Worm (Caenorhabditis elegans) whole organism, late embryonic: ENCODE measurements around the gene ppm-1.G.

ENCODE experiments used
- ceh-31 ChIP-seq: sonication (generic microtip); optimal IDR thresholded peaks from 2 replicates; lab custom pipeline; 2016; ENCODE audit warnings: missing genetic modification characterization, missing compliant biosample characterization
- lin-11 ChIP-seq: fragments of 200-800 bp; sonication (Bioruptor generic); optimal IDR thresholded peaks from 2 replicates; lab custom pipeline; 2018; ENCODE audit warnings: mild to moderate bottlenecking, missing genetic modification characterization, missing compliant biosample characterization

DNA sequence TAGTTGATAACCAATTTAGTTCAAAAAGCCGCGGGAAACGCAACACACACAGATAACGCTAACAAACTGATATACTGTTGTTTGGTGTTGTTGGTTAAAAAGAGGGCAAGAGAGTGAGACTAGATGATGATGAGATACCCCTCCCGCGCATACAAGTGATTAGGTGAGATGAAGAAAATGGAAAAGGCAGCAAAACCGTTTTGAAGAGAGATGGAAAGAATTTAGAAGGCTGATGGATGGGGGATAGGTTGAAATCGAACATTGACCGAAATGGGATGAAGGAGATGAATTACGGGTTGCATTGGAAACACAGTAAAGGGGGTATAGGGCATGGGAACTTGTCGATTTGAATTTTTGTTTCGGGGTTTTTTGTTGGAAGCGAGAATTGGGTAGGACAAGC, 34.7 kb upstream of the ppm-1.G start:
- TF ChIP-seq ceh-31 (tag; lab: Kevin White, UChicago) (no peak), lin-11 (tag; lab: Kevin White, UChicago) (no peak)
